Fruit fly (Drosophila melanogaster): ENCODE results near the gene CG18170.

Gene CG18170

dm6 chr3L:1602833-1603128 lies at the start of gene CG18170, which contains the start of gene CG33791:
Gene CG18170, plus strand, starts transcription at chr3L:1602954.
Gene CG33791, plus strand, starts transcription at chr3L:1602954.
- TF ChIP-seq CG4496 (GFP tag; IDR thresholded peaks at IDR 0.05) (no peak), Snoo (tag; optimal IDR thresholded peaks at IDR 0.05) (no peak), CG14655 (GFP tag; optimal IDR thresholded peaks at IDR 0.05) (no peak), gl (tag; optimal IDR thresholded peaks at IDR 0.05) (no peak), CG12605 (GFP tag; IDR thresholded peaks at IDR 0.05) (no peak), CG15710 (tag; optimal IDR thresholded peaks at IDR 0.05) (no peak), EcR (GFP tag; optimal IDR thresholded peaks at IDR 0.05) (no peak), CG17806 (tag; optimal IDR thresholded peaks at IDR 0.05) (no peak), Pif1B (GFP tag; optimal IDR thresholded peaks at IDR 0.05) (no peak), rn (GFP tag; IDR thresholded peaks at IDR 0.05) (no peak), CG9948 (tag; optimal IDR thresholded peaks at IDR 0.05) (no peak), CG34367 (tag; optimal IDR thresholded peaks at IDR 0.05) (no peak)

DNA sequence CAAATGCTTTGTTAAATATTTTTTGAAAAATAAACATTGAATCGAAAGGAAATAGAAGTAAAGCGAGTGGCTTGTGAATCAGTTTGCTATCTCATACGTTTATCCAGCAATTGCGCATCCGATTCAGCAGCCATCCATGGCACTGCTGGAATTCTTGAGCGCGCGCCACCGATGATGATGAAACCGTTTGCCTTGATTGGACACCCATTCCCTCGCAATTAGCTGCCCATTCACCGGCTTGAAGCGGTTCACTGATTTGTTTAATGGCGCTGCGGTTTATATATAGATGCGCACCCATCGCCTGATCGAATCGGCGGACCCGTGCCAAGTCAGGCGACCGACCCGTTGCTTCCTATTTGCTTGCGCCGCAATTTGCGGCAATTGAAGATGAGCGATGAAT lies 49.6 kb upstream of the CG18170 start, which contains the start of gene Pcyt2:
TSS of gene Pcyt2 (plus strand) at position 301 of the 400 bp plus-strand sequence.
- TF ChIP-seq CG34367 (tag; optimal IDR thresholded peaks at IDR 0.05) (no peak), D1 (tag; optimal IDR thresholded peaks at IDR 0.05) (no peak), CG12605 (GFP tag; IDR thresholded peaks at IDR 0.05) (no peak), Pif1B (GFP tag; optimal IDR thresholded peaks at IDR 0.05) (no peak)

DNA sequence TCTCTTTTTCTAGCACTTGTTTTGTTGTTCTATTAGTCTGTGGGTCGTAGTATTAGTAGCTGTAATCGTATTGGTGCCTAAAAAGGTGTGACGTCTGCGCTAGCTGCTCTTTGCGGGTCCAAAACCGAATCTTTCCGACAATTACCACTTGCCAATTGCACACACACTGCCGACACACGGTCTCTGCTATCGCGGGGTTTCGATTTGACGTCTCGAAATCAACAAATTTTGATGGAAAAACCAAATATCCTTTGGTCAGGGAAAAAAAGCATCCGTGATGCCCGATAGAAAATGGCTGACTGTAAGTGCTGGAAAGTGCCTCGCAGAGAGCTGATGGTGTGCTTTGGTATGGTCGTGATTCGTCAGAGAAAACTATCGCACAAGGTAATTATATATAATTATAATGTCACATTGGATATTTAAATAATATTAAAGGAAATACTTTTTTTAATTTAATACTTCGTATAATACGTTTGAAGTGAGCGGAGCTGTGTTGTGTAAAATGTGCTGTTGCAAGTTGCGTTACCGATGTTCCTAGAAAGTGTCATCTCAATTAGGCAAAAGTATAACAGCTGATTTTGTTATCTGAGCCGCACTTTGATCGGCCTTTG lies 44.5 kb upstream of the CG18170 start, which contains the start of the genes Pex10 and CG12099:
TSS of gene Pex10 (plus strand) at position 51 of the 611 bp plus-strand sequence.
TSS of gene CG12099 (minus strand) at position 307 of the 611 bp plus-strand sequence.
- TF ChIP-seq CG17806 (tag; optimal IDR thresholded peaks at IDR 0.05), result peak; percentile 64
- no peak for TF ChIP-seq CG13204 (GFP tag; optimal IDR thresholded peaks at IDR 0.05)
- TF ChIP-seq CG12605 (GFP tag; IDR thresholded peaks at IDR 0.05), result no peak
- TF ChIP-seq gl (tag; optimal IDR thresholded peaks at IDR 0.05), result no peak
- peak; percentile 88 for TF ChIP-seq Ets98B (GFP tag; IDR thresholded peaks at IDR 0.05)
- peak; percentile 62 for TF ChIP-seq CG8301 (tag; optimal IDR thresholded peaks at IDR 0.05)
- peak; percentile 86 for TF ChIP-seq CG32121 (GFP tag; IDR thresholded peaks at IDR 0.05)
- TF ChIP-seq fd96Ca (GFP tag; IDR thresholded peaks at IDR 0.05), result peak; percentile 93
- no peak for TF ChIP-seq Pif1A (GFP tag; optimal IDR thresholded peaks at IDR 0.05)
- TF ChIP-seq CG4496 (GFP tag; IDR thresholded peaks at IDR 0.05), result peak; percentile 91
- TF ChIP-seq CG15710 (tag; optimal IDR thresholded peaks at IDR 0.05), result peak; percentile 84
- TF ChIP-seq Snoo (tag; optimal IDR thresholded peaks at IDR 0.05), result peak; percentile 86
- no peak for TF ChIP-seq D1 (tag; optimal IDR thresholded peaks at IDR 0.05)
- TF ChIP-seq CG9948 (tag; optimal IDR thresholded peaks at IDR 0.05), result peak; percentile 67
- TF ChIP-seq CG34367 (tag; optimal IDR thresholded peaks at IDR 0.05), result peak; percentile 51
- no peak for TF ChIP-seq EcR (GFP tag; optimal IDR thresholded peaks at IDR 0.05)
- peak; percentile 78 for TF ChIP-seq rn (GFP tag; IDR thresholded peaks at IDR 0.05)
- TF ChIP-seq CG8159 (tag; optimal IDR thresholded peaks at IDR 0.05), result peak; percentile 80
- peak; percentile 78 for TF ChIP-seq CG10348 (GFP tag; IDR thresholded peaks at IDR 0.05)
- TF ChIP-seq Pif1B (GFP tag; optimal IDR thresholded peaks at IDR 0.05), result peak; percentile 75
- TF ChIP-seq CG14655 (GFP tag; optimal IDR thresholded peaks at IDR 0.05), result no peak

DNA sequence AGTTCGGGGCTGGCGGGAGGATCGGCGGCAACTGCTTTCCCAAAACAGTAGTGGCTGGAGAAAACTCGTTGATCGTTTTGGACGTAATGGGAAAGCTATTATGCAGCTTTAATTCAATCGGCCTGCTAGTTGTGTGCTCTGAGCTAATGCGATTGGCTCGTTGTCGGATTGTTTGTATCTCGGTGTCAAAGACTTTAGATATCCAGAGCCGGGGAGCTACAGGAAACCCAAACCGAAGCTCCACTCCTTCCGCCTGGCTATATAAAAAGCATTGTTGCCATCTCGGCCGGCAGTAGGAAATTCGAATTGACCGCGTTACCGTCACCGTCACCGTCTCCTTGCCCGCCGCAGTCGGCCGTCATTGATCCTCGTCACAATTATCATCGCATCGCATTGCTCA lies 37.7 kb upstream of the CG18170 start, which contains the start of gene CG12003:
TSS of gene CG12003 (plus strand) at position 301 of the 400 bp plus-strand sequence.
- TF ChIP-seq CG13204 (GFP tag; optimal IDR thresholded peaks at IDR 0.05) (no peak), CG34367 (tag; optimal IDR thresholded peaks at IDR 0.05) (no peak), D1 (tag; optimal IDR thresholded peaks at IDR 0.05) (no peak), EcR (GFP tag; optimal IDR thresholded peaks at IDR 0.05) (no peak), CG32121 (GFP tag; IDR thresholded peaks at IDR 0.05) (no peak)

DNA sequence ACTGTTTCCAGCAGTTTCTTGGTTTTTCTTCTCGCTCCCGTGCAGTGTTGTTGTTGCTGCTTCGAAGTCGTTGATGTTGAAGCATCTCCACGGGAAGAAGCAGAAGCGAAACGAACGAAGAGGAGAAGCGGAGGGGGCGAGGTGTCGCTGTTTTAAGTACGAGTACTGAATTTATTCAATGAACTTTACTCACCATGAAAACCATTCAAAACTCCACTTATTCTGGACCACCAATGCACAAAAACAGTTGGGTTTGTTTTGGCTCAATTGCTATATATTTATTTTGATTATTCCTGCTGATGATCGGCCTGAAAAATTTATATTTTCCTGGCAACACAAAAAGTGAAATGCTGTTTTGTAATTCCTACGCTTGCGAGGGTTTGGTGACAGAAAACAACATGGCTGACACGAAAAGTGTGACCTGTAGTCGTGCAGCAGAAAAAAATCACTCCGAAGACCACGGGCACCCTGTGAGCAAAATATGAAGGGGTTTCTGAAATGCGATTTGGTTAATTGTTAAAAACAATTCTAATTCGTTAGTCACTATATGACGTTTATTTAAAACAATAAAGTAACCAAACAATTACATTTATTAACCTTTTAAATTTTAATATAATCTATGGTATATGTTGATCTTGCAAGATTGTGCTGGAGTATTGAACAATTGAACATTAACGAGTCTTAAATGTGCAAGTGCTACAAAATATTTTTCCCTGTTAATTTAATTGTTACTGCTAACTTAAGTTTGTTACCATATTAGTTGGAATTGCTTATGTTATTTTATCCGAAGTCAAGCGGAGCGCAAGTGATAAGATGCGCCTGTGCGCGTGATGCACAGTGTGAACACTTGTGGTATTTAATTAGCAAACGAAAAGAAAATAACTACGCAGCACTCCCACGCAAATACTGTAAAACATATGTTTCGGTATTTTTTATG lies 34.3 kb upstream of the CG18170 start, which contains the start of gene CG7879:
TSS of gene CG7879 (minus strand) at position 384 of the 937 bp plus-strand sequence.
- TF ChIP-seq EcR (GFP tag; optimal IDR thresholded peaks at IDR 0.05) (peak; percentile 55), CG15710 (tag; optimal IDR thresholded peaks at IDR 0.05) (peak; percentile 18), CG34367 (tag; optimal IDR thresholded peaks at IDR 0.05) (no peak), CG4496 (GFP tag; IDR thresholded peaks at IDR 0.05) (0 out of 3 replicates have a peak, but pooled peaks have one; percentile 17), CG12605 (GFP tag; IDR thresholded peaks at IDR 0.05) (no peak), fd96Ca (GFP tag; IDR thresholded peaks at IDR 0.05) (peak; percentile 34; the same call in 1 of the 3 replicates), CG10348 (GFP tag; IDR thresholded peaks at IDR 0.05) (no peak), Pif1B (GFP tag; optimal IDR thresholded peaks at IDR 0.05) (peak; percentile 46), CG8159 (tag; optimal IDR thresholded peaks at IDR 0.05) (peak; percentile 25)
